Fruit fly (Drosophila melanogaster): ENCODE measurements around the gene CG43401.

DNA sequence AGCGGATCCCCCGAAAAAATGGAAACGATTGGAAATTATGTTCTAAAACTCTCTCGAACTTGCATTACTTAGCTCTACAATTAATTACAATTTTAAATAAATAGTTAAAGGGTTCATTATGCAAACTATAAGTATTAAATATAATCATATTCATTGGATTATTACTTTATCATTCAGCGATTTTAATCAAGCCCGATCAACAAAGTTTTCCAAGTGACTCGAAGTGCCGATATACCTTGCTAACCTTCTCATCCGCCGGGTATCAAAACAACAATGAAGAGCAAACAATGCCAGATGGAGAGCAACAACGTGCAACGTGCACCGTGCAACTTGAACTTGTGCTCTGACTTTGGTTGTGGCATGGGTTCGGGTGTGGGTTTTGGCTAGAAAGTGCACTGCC lies 28.0 kb downstream of the CG43401 start:
- TF ChIP-seq CG8478 (optimal IDR thresholded peaks at IDR 0.05) (no peak), CTCF (optimal IDR thresholded peaks at IDR 0.05) (no peak)

Measured in S2 (cell line).